Fruit fly (Drosophila melanogaster) whole organism, prepupa: Measurements from ENCODE around the gene CG12446.
A peak's percentile ranks its signal among the peaks of the same experiment; 100 is the strongest.

Experiments
- CG3919 ChIP-seq: fragments of 200-800 bp; sonication (Bioruptor generic); optimal IDR thresholded peaks from 3 replicates; lab custom pipeline; 2016; ENCODE audit warnings: missing biosample characterization, missing genetic modification characterization
- Hr39 ChIP-seq: fragments of 200-800 bp; sonication (Bioruptor generic); optimal IDR thresholded peaks from 2 replicates; lab custom pipeline; 2016; ENCODE audit warnings: missing biosample characterization, missing genetic modification characterization
- lz ChIP-seq: fragments of 200-800 bp; sonication (Bioruptor generic); optimal IDR thresholded peaks from 3 replicates; lab custom pipeline; 2016; ENCODE audit warnings: missing biosample characterization, missing genetic modification characterization
- ss ChIP-seq, 2 experiments: fragments of 200-800 bp; sonication (Bioruptor generic); optimal IDR thresholded peaks; 2 replicates in 1 of 2; 3 replicates in 1 of 2; lab custom pipeline; 2017 to 2018; ENCODE audit warnings: mild to moderate bottlenecking in 2 of 2, missing biosample characterization in 2 of 2, missing genetic modification characterization in 2 of 2, moderate library complexity in 1 of 2
- svp ChIP-seq: fragments of 200-800 bp; sonication (Bioruptor generic); peaks from one replicate; lab custom pipeline; 2016; ENCODE audit warnings: missing biosample characterization, missing genetic modification characterization

dm6 chrX:22830509-22830908 lies 18.8 kb upstream of the CG12446 start:
- no peak for TF ChIP-seq ss (GFP tag; optimal IDR thresholded peaks at IDR 0.05; lab: Kevin White, UChicago)
- no peak for TF ChIP-seq Hr39 (GFP tag; lab: Kevin White, UChicago)
- TF ChIP-seq lz (GFP tag; lab: Kevin White, UChicago): no peak
- peak; percentile 14 for TF ChIP-seq svp (GFP tag; lab: Kevin White, UChicago)
- TF ChIP-seq CG3919 (GFP tag; lab: Kevin White, UChicago): no peak
